Fruit fly (Drosophila melanogaster) whole organism, larva: ENCODE results near the gene Or82a.

Source experiments
- noc ChIP-seq: fragments of 200-800 bp; sonication (Bioruptor generic); optimal IDR thresholded peaks from 3 replicates; lab custom pipeline; 2019; ENCODE audit warnings: missing biosample characterization, mild to moderate bottlenecking, missing genetic modification characterization, moderate library complexity

Gene Or82a

dm6 chr3R:4294689-4295088, 37.9 kb downstream of the Or82a start, which contains the start of gene Nepl11:
Gene Nepl11 (minus strand): TSS chr3R:4294840.
- peak; percentile 60 for TF ChIP-seq noc (tag; lab: Kevin White, UChicago)

- TF ChIP-seq noc (tag; lab: Kevin White, UChicago) = no peak
Observed at dm6 chr3R:4301485-4301884, 44.7 kb downstream of the Or82a start.

- peak; percentile 47 for TF ChIP-seq noc (tag; lab: Kevin White, UChicago)
Observed at dm6 chr3R:4307664-4308416, 51.1 kb downstream of the Or82a start, which contains the start of gene MP1. Gene MP1 (plus strand): TSS chr3R:4307908.
